Worm (Caenorhabditis elegans) whole organism, L3 larva: ENCODE measurements around the gene Y7A5A.13.

Source experiments
- ZK546.5 ChIP-seq: sonication (generic microtip); optimal IDR thresholded peaks from 2 replicates; lab custom pipeline; 2017; ENCODE audit warnings: missing biosample characterization, missing genetic modification characterization
- aly-2 ChIP-seq: fragments of 150-350 bp; optimal IDR thresholded peaks from 2 replicates; lab custom pipeline; 2014; ENCODE audit warnings: missing biosample characterization, missing genetic modification characterization
- ceh-28 ChIP-seq: fragments of 150-350 bp; optimal IDR thresholded peaks from 2 replicates; lab custom pipeline; 2014; ENCODE audit warnings: missing biosample characterization, missing genetic modification reagents, missing genetic modification characterization
- daf-12 ChIP-seq: fragments of 150-350 bp; optimal IDR thresholded peaks from 2 replicates; lab custom pipeline; 2014; ENCODE audit warnings: missing biosample characterization, missing genetic modification reagents, missing genetic modification characterization
- egl-27 ChIP-seq: sonication (generic microtip); optimal IDR thresholded peaks from 4 replicates; lab custom pipeline; 2017; ENCODE audit warnings: missing biosample characterization, missing genetic modification reagents, missing genetic modification characterization
- fos-1 ChIP-seq: fragments of 150-350 bp; optimal IDR thresholded peaks from 2 replicates; lab custom pipeline; 2014; ENCODE audit warnings: missing biosample characterization, missing genetic modification characterization
- hmg-11 ChIP-seq: sonication (generic microtip); optimal IDR thresholded peaks from 2 replicates; lab custom pipeline; 2016; ENCODE audit warnings: missing genetic modification characterization, missing compliant biosample characterization
- lin-15B ChIP-seq: fragments of 150-350 bp; optimal IDR thresholded peaks from 2 replicates; lab custom pipeline; 2014; ENCODE audit warnings: missing biosample characterization, missing genetic modification characterization
- mml-1 ChIP-seq: fragments of 150-350 bp; sonication (generic microtip); optimal IDR thresholded peaks from 3 replicates; lab custom pipeline; 2014; ENCODE audit warnings: missing biosample characterization, missing genetic modification characterization
- nfya-1 ChIP-seq: sonication (generic microtip); optimal IDR thresholded peaks from 2 replicates; lab custom pipeline; 2017; ENCODE audit warnings: missing genetic modification characterization, mild to moderate bottlenecking, missing compliant biosample characterization, antibody characterized with exemption, moderate library complexity; ENCODE audit not compliant: insufficient read depth
- nhr-11 ChIP-seq: fragments of 150-350 bp; optimal IDR thresholded peaks from 2 replicates; lab custom pipeline; 2014; ENCODE audit warnings: missing biosample characterization, missing genetic modification characterization
- sea-2 ChIP-seq: fragments of 150-350 bp; sonication (generic microtip); optimal IDR thresholded peaks from 4 replicates; lab custom pipeline; 2014; ENCODE audit warnings: missing biosample characterization, missing genetic modification reagents, missing genetic modification characterization
- skn-1 ChIP-seq: fragments of 150-350 bp; optimal IDR thresholded peaks from 2 replicates; lab custom pipeline; 2014; ENCODE audit warnings: missing biosample characterization, missing genetic modification characterization
- tbx-2 ChIP-seq: sonication (generic microtip); optimal IDR thresholded peaks from 2 replicates; lab custom pipeline; 2016; ENCODE audit warnings: mild to moderate bottlenecking, missing genetic modification characterization, missing compliant biosample characterization

Gene Y7A5A.13

ce11 chrX:15814548-15814947 lies 40.9 kb downstream of the Y7A5A.13 start:
- no peak for TF ChIP-seq aly-2 (tag; lab: Kevin White, UChicago)
- no peak for TF ChIP-seq sea-2 (GFP tag; lab: Kevin White, UChicago)
- TF ChIP-seq fos-1 (tag; lab: Kevin White, UChicago), result no peak
- TF ChIP-seq hmg-11, result no peak
- no peak for TF ChIP-seq daf-12
- no peak for TF ChIP-seq ZK546.5
- no peak for TF ChIP-seq egl-27
- no peak for TF ChIP-seq nhr-11 (tag; lab: Kevin White, UChicago)
- TF ChIP-seq skn-1 (tag; lab: Kevin White, UChicago), result no peak
- TF ChIP-seq lin-15B, result no peak
- no peak for TF ChIP-seq ceh-28 (tag; lab: Kevin White, UChicago)
- no peak for TF ChIP-seq tbx-2 (tag; lab: Kevin White, UChicago)
- no peak for TF ChIP-seq mml-1 (tag; lab: Kevin White, UChicago)
- TF ChIP-seq, all 47 proteins: peak for 0

ce11 chrX:15822197-15822596 lies 48.5 kb downstream of the Y7A5A.13 start, which contains the start of gene Y7A5A.8:
Gene Y7A5A.8, plus strand, starts transcription at chrX:15822497.
- TF ChIP-seq nfya-1 (tag; lab: Kevin White, UChicago) (no peak), ZK546.5 (no peak)
